Worm (Caenorhabditis elegans) whole organism, early embryonic: ENCODE results near the gene irld-21.

Experiments used
- F13C5.2 ChIP-seq: sonication (generic microtip); optimal IDR thresholded peaks from 2 replicates; lab custom pipeline; 2017; ENCODE audit warnings: mild to moderate bottlenecking, missing genetic modification characterization, inconsistent platforms, missing compliant biosample characterization
- ets-7 ChIP-seq: sonication (generic microtip); optimal IDR thresholded peaks from 2 replicates; lab custom pipeline; 2016; ENCODE audit warnings: missing genotype, missing genetic modification characterization, missing compliant biosample characterization
- flt-1 ChIP-seq: fragments of 200-800 bp; sonication (Bioruptor generic); IDR thresholded peaks from 2 replicates; pipeline ENCODE4 v1.3.6; 2022; ENCODE audit warnings: missing genetic modification characterization, missing compliant biosample characterization
- sea-1 ChIP-seq: fragments of 200-800 bp; sonication (Bioruptor generic); conservative IDR thresholded peaks from 2 replicates; pipeline ENCODE4 v1.3.6; 2022; ENCODE audit warnings: missing genetic modification characterization, missing compliant biosample characterization

DNA sequence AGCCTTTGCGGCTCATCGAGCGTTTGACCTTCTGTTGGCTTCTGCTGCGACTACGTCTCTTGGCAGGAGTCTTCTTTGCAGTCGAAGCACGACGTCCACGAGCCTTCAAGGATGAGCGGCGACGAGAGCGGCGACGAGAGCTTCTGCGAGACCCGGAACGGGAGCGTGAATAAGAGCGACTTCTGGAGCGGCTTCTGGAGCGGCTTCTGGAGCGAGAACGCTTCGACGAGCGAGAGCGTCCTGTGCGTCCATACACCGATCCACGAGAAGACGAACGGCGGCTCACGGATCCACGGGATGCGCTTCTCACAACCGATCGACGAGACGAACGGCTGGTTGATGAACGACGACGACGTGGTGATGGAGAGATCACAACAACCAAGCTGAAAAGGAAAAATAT is 11.2 kb downstream of the irld-21 start:
- TF ChIP-seq flt-1 (GFP tag; lab: Robert Waterston, UW) (no peak), ets-7 (tag; lab: Kevin White, UChicago) (no peak), F13C5.2 (tag; lab: Kevin White, UChicago) (no peak), sea-1 (no peak)
